Fruit fly (Drosophila melanogaster) whole organism, embryonic: ENCODE measurements around the gene HIP-R.

Experiments
- Bteb2 ChIP-seq: fragments of 200-800 bp; sonication (Bioruptor generic); optimal IDR thresholded peaks from 2 replicates; lab custom pipeline; 2016; ENCODE audit warnings: missing biosample characterization, missing genetic modification characterization
- CG13123 ChIP-seq: fragments of 200-800 bp; sonication (Bioruptor generic); optimal IDR thresholded peaks from 2 replicates; lab custom pipeline; 2016; ENCODE audit warnings: missing biosample characterization, missing genetic modification characterization
- CG13775 ChIP-seq: fragments of 200-800 bp; sonication (Bioruptor generic); optimal IDR thresholded peaks from 3 replicates; lab custom pipeline; 2017; ENCODE audit warnings: missing biosample characterization, mild to moderate bottlenecking, missing genetic modification characterization
- CG13894 ChIP-seq: fragments of 200-800 bp; sonication (Bioruptor generic); optimal IDR thresholded peaks from 3 replicates; lab custom pipeline; 2018; ENCODE audit warnings: missing biosample characterization, mild to moderate bottlenecking, missing genetic modification characterization, moderate library complexity
- CG15479 ChIP-seq: fragments of 200-800 bp; sonication (Bioruptor generic); optimal IDR thresholded peaks from 3 replicates; lab custom pipeline; 2019; ENCODE audit warnings: missing biosample characterization, mild to moderate bottlenecking, missing genetic modification characterization, moderate library complexity
- CG15696 ChIP-seq: fragments of 200-800 bp; sonication (Bioruptor generic); optimal IDR thresholded peaks from 2 replicates; lab custom pipeline; 2019; ENCODE audit warnings: missing biosample characterization, mild to moderate bottlenecking, missing genetic modification characterization, moderate library complexity
- CG1647 ChIP-seq: fragments of 200-800 bp; sonication (Bioruptor generic); optimal IDR thresholded peaks from 3 replicates; lab custom pipeline; 2016; ENCODE audit warnings: missing biosample characterization, missing genetic modification characterization
- CG17359 ChIP-seq: fragments of 200-800 bp; sonication (Bioruptor generic); optimal IDR thresholded peaks from 3 replicates; lab custom pipeline; 2018; ENCODE audit warnings: missing biosample characterization, mild to moderate bottlenecking, missing genetic modification characterization, moderate library complexity
- CG1832 ChIP-seq: fragments of 200-800 bp; sonication (Bioruptor generic); optimal IDR thresholded peaks from 2 replicates; lab custom pipeline; 2017; ENCODE audit warnings: missing biosample characterization, mild to moderate bottlenecking, missing genetic modification characterization, inconsistent platforms
- CG31224 ChIP-seq: fragments of 200-800 bp; sonication (Bioruptor generic); IDR thresholded peaks from 2 replicates; pipeline ENCODE4 v1.3.6; 2022; ENCODE audit warnings: missing biosample characterization, missing genetic modification characterization
- CG31365 ChIP-seq: fragments of 200-800 bp; sonication (Bioruptor generic); optimal IDR thresholded peaks from 2 replicates; lab custom pipeline; 2018; ENCODE audit warnings: missing biosample characterization, mild to moderate bottlenecking, missing genetic modification characterization
- CG32532 ChIP-seq: fragments of 200-800 bp; sonication (Bioruptor generic); IDR thresholded peaks from 2 replicates; pipeline ENCODE4 v1.3.6; 2022; ENCODE audit warnings: missing biosample characterization, missing genetic modification characterization
- CG33213 ChIP-seq: fragments of 200-800 bp; sonication (Bioruptor generic); optimal IDR thresholded peaks from 3 replicates; lab custom pipeline; 2016; ENCODE audit warnings: missing biosample characterization, missing genetic modification characterization
- CG42726 ChIP-seq: fragments of 200-800 bp; sonication (Bioruptor generic); IDR thresholded peaks from 2 replicates; pipeline ENCODE4 v1.3.6; 2022; ENCODE audit warnings: missing biosample characterization, missing genetic modification characterization; ENCODE audit not compliant: partially characterized antibody
- CG4424 ChIP-seq: fragments of 200-800 bp; sonication (Bioruptor generic); optimal IDR thresholded peaks from 3 replicates; lab custom pipeline; 2016; ENCODE audit warnings: missing biosample characterization, missing genetic modification characterization
- CG4854 ChIP-seq: fragments of 200-800 bp; sonication (Bioruptor generic); optimal IDR thresholded peaks from 2 replicates; lab custom pipeline; 2016; ENCODE audit warnings: missing biosample characterization, missing genetic modification characterization, inconsistent platforms
- CG6854 ChIP-seq: fragments of 200-800 bp; sonication (Bioruptor generic); optimal IDR thresholded peaks from 3 replicates; lab custom pipeline; 2017; ENCODE audit warnings: missing biosample characterization, mild to moderate bottlenecking, missing genetic modification characterization
- CG7987 ChIP-seq: fragments of 200-800 bp; sonication (Bioruptor generic); optimal IDR thresholded peaks from 2 replicates; lab custom pipeline; 2018; ENCODE audit warnings: missing biosample characterization, mild to moderate bottlenecking, missing genetic modification characterization, moderate library complexity
- CG9932 ChIP-seq: fragments of 200-800 bp; sonication (Bioruptor generic); IDR thresholded peaks from 2 replicates; pipeline ENCODE4 v1.3.6; 2022; ENCODE audit warnings: missing biosample characterization, missing genetic modification characterization
- D ChIP-seq, 2 experiments: fragments of 200-800 bp in 1 of 2; fragments of >200 bp in 1 of 2; sonication (Bioruptor generic) in 1 of 2; optimal IDR thresholded peaks; 2 replicates in 1 of 2; 3 replicates in 1 of 2; lab custom pipeline; 2017; ENCODE audit warnings: mild to moderate bottlenecking in 1 of 2, missing biosample characterization in 1 of 2, missing genetic modification characterization in 1 of 2, missing genetic modification reagents in 1 of 2
- Dad ChIP-seq: fragments of 200-800 bp; sonication (Bioruptor generic); optimal IDR thresholded peaks from 3 replicates; lab custom pipeline; 2016; ENCODE audit warnings: missing biosample characterization, missing genetic modification characterization
- Dip3 ChIP-seq: fragments of 200-800 bp; sonication (Bioruptor generic); optimal IDR thresholded peaks from 3 replicates; lab custom pipeline; 2016; ENCODE audit warnings: missing biosample characterization, missing genetic modification characterization
- Ets65A ChIP-seq: fragments of 200-800 bp; sonication (Bioruptor generic); peaks from one replicate; lab custom pipeline; 2016; ENCODE audit warnings: missing biosample characterization, missing genetic modification characterization
- GATAe ChIP-seq: fragments of 200-800 bp; sonication (Bioruptor generic); conservative IDR thresholded peaks from 2 replicates; pipeline ENCODE4 v1.3.6; 2022; ENCODE audit warnings: missing biosample characterization, missing genetic modification characterization
- HLH4C ChIP-seq: fragments of 200-800 bp; sonication (Bioruptor generic); IDR thresholded peaks from 3 replicates; pipeline ENCODE4 v1.3.6; 2022; ENCODE audit warnings: missing biosample characterization, missing genetic modification characterization; ENCODE audit not compliant: partially characterized antibody
- HLHmδ ChIP-seq: fragments of 200-800 bp; sonication (Bioruptor generic); optimal IDR thresholded peaks from 2 replicates; lab custom pipeline; 2018; ENCODE audit warnings: missing biosample characterization, mild to moderate bottlenecking, missing genetic modification characterization, moderate library complexity
- MTF-1 ChIP-seq: fragments of 200-800 bp; sonication (Bioruptor generic); optimal IDR thresholded peaks from 2 replicates; lab custom pipeline; 2018; ENCODE audit warnings: missing biosample characterization, mild to moderate bottlenecking, missing genetic modification characterization, borderline replicate concordance
- NK7.1 ChIP-seq: fragments of 200-800 bp; sonication (Bioruptor generic); optimal IDR thresholded peaks from 3 replicates; lab custom pipeline; 2016; ENCODE audit warnings: missing biosample characterization, missing genetic modification characterization
- Xrp1 ChIP-seq: fragments of 200-800 bp; sonication (Bioruptor generic); IDR thresholded peaks from 2 replicates; pipeline ENCODE4 v1.3.6; 2022; ENCODE audit warnings: missing biosample characterization, missing genetic modification characterization
- abd-A ChIP-seq: fragments of 200-800 bp; sonication (Bioruptor generic); optimal IDR thresholded peaks from 3 replicates; lab custom pipeline; 2019; ENCODE audit warnings: missing biosample characterization, mild to moderate bottlenecking, missing genetic modification characterization, moderate library complexity
- cad ChIP-seq: fragments of >200 bp; optimal IDR thresholded peaks from 2 replicates; lab custom pipeline; 2017; ENCODE audit warnings: missing biosample characterization, missing genetic modification characterization
- danr ChIP-seq: fragments of 200-800 bp; sonication (Bioruptor generic); IDR thresholded peaks from 2 replicates; pipeline ENCODE4 v1.3.6; 2022; ENCODE audit warnings: missing biosample characterization, missing genetic modification characterization
- dmrt99B ChIP-seq: fragments of 200-800 bp; sonication (Bioruptor generic); optimal IDR thresholded peaks from 2 replicates; lab custom pipeline; 2018; ENCODE audit warnings: missing biosample characterization, mild to moderate bottlenecking, missing genetic modification characterization, moderate library complexity
- gce ChIP-seq: fragments of 200-800 bp; sonication (Bioruptor generic); IDR thresholded peaks from 3 replicates; pipeline ENCODE4 v1.3.6; 2022; ENCODE audit warnings: missing biosample characterization, missing genetic modification characterization
- hb ChIP-seq: fragments of 200-800 bp; sonication (Bioruptor generic); IDR thresholded peaks from 3 replicates; pipeline ENCODE4 v1.3.6; 2022; ENCODE audit warnings: missing biosample characterization, missing genetic modification characterization; ENCODE audit not compliant: partially characterized antibody
- pan ChIP-seq, 4 experiments: fragments of >200 bp in 3 of 4; fragments of 200-800 bp in 1 of 4; sonication (Bioruptor generic) in 1 of 4; optimal IDR thresholded peaks in 3 of 4; IDR thresholded peaks in 1 of 4; 2 replicates each; pipeline versions ENCODE4 v1.3.6 to Lab custom; 2017 to 2022; ENCODE audit warnings: missing biosample characterization in 2 of 4, missing genetic modification characterization in 2 of 4, mixed read lengths in 1 of 4
- peb ChIP-seq: fragments of 200-800 bp; sonication (Bioruptor generic); IDR thresholded peaks from 2 replicates; pipeline ENCODE4 v1.3.6; 2022; ENCODE audit warnings: missing biosample characterization, missing genetic modification characterization
- run ChIP-seq: fragments of 200-800 bp; sonication (Bioruptor generic); optimal IDR thresholded peaks from 3 replicates; lab custom pipeline; 2018; ENCODE audit warnings: missing biosample characterization, mild to moderate bottlenecking, missing genetic modification characterization
- sd ChIP-seq: fragments of 200-800 bp; sonication (Bioruptor generic); optimal IDR thresholded peaks from 3 replicates; lab custom pipeline; 2018; ENCODE audit warnings: missing biosample characterization, mild to moderate bottlenecking, missing genetic modification characterization, moderate library complexity
- seq ChIP-seq: fragments of 200-800 bp; sonication (Bioruptor generic); IDR thresholded peaks from 2 replicates; pipeline ENCODE4 v1.3.6; 2022; ENCODE audit warnings: missing biosample characterization, missing genetic modification characterization
- shn ChIP-seq: fragments of 200-800 bp; sonication (Bioruptor generic); optimal IDR thresholded peaks from 3 replicates; lab custom pipeline; 2016; ENCODE audit warnings: missing biosample characterization, missing genetic modification characterization
- sqz ChIP-seq: fragments of 200-800 bp; sonication (Bioruptor generic); optimal IDR thresholded peaks from 3 replicates; lab custom pipeline; 2018; ENCODE audit warnings: missing biosample characterization, mild to moderate bottlenecking, missing genetic modification characterization
- toy ChIP-seq: fragments of 200-800 bp; sonication (Bioruptor generic); IDR thresholded peaks from 2 replicates; pipeline ENCODE4 v1.3.6; 2022; ENCODE audit warnings: missing biosample characterization, missing genetic modification characterization
- tx ChIP-seq: fragments of 200-800 bp; sonication (Bioruptor generic); optimal IDR thresholded peaks from 2 replicates; lab custom pipeline; 2016; ENCODE audit warnings: missing biosample characterization, missing genetic modification characterization
- vnd ChIP-seq: fragments of 200-800 bp; sonication (Bioruptor generic); IDR thresholded peaks from 3 replicates; pipeline ENCODE4 v1.3.6; 2022; ENCODE audit warnings: missing biosample characterization, missing genetic modification characterization; ENCODE audit not compliant: partially characterized antibody

HIP-R gene

dm6 chrX:3740725-3741440, 48.9 kb upstream of the HIP-R start (continued):
- TF ChIP-seq CG15696 (tag; lab: Kevin White, UChicago) (no peak), Bteb2 (GFP tag; lab: Kevin White, UChicago) (no peak), CG31365 (tag; lab: Kevin White, UChicago) (peak; percentile 43), CG4854 (no peak), abd-A (tag; lab: Kevin White, UChicago) (peak; percentile 97), MTF-1 (GFP tag; lab: Kevin White, UChicago) (no peak), Xrp1 (GFP tag; lab: Robert Waterston, UW) (0 out of 2 replicates have a peak, but pooled peaks have one; percentile 7), sqz (GFP tag; lab: Kevin White, UChicago) (peak; percentile 97), CG32532 (GFP tag; lab: Robert Waterston, UW) (no peak; the same call in 1 of the 2 replicates), D (optimal IDR thresholded peaks at IDR 0.05; lab: Kevin White, UChicago) (peak; percentile 10), D (GFP tag; optimal IDR thresholded peaks at IDR 0.05; lab: Kevin White, UChicago) (no peak), NK7.1 (GFP tag; lab: Kevin White, UChicago) (no peak), tx (GFP tag; lab: Kevin White, UChicago) (no peak), cad (peak; percentile 51), hb (GFP tag; lab: Robert Waterston, UW) (no peak), CG9932 (GFP tag; lab: Robert Waterston, UW) (no peak), CG33213 (GFP tag; lab: Kevin White, UChicago) (no peak), Dip3 (GFP tag; lab: Kevin White, UChicago) (peak; percentile 55), CG4424 (GFP tag; lab: Kevin White, UChicago) (peak; percentile 46), CG13775 (GFP tag; lab: Kevin White, UChicago) (no peak), CG13894 (peak; percentile 72), shn (no peak), pan (optimal IDR thresholded peaks at IDR 0.05; lab: Kevin White, UChicago) (no peak), pan (GFP tag; optimal IDR thresholded peaks at IDR 0.05 in 1 of 2, IDR thresholded peaks at IDR 0.05 in 1 of 2) (peak in 1 of 2 experiments; percentile 20), Dad (GFP tag; lab: Kevin White, UChicago) (no peak), HLH4C (GFP tag; lab: Robert Waterston, UW) (peak; percentile 57; the same call in 1 of the 3 replicates), CG1832 (GFP tag; lab: Kevin White, UChicago) (peak; percentile 92)

DNA sequence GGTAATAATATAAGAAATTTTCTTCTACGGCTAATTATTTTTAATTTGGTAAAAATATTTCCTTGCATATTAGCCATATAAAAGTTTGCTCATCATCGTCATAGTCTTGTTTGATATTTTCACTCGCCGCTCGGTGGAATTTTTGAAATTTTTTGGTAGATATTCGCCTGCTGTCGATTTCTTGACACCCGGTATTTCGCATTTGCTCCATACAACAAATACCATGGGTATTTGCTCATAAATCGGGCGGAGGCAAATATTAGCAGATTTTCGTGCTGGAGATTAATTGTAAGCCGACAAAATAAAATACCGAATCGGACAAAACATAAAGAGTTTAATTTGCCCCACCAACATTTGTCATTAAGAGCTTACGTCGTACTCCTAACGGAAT, 48.2 kb upstream of the HIP-R start:
- TF ChIP-seq sd (peak; percentile 99), HLHmδ (GFP tag; lab: Kevin White, UChicago) (peak; percentile 21), CG31224 (GFP tag; lab: Robert Waterston, UW) (peak; percentile 99), dmrt99B (tag; lab: Kevin White, UChicago) (no peak)

DNA sequence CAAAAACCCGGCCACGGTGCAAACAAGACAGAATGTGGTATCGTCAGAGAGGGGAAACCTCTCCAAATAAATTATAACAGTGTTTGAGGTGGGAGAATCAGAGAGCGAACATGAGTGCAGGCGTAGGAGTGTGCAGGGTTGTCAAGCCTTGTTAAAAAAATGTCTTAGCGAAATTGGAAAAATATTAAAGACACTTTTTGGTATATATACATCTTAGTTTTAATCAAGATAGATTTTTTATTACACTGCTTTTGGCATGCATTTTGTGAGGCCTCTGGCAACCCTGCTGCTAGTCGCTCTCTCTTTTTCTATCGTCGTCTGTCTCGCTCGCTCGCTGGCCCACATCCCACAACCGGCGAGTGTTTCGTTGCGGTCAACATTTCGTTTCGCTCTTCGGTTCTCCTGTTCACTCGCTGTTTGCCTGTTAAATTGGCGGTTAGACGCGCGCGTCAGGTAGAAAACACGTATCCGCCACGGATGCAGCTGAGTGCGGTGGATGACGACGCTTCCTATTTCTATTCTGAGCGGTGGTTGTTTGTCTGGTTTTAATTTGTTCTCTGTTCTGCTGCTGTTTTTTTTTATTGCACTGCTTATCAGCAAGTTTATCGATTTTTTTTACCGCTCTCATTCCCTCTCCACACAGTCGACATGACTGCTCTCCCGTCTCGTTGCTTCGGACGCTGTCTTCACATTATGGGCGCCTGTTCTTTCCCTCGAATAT, 47.6 kb upstream of the HIP-R start:
- peak; percentile 99 for TF ChIP-seq CG13123 (GFP tag; lab: Kevin White, UChicago)
- peak; percentile 84 for TF ChIP-seq CG15479 (GFP tag; lab: Kevin White, UChicago)
- peak; percentile 100 for TF ChIP-seq gce
- no peak for TF ChIP-seq CG42726 (GFP tag; lab: Robert Waterston, UW)
- peak; percentile 100 for TF ChIP-seq CG17359
- TF ChIP-seq danr = peak; percentile 99
- TF ChIP-seq GATAe = peak; percentile 98
- peak; percentile 99 for TF ChIP-seq run (tag; lab: Kevin White, UChicago)
- TF ChIP-seq CG1647 (GFP tag; lab: Kevin White, UChicago) = peak; percentile 99
- peak; percentile 100 for TF ChIP-seq Ets65A (GFP tag; lab: Kevin White, UChicago)
- TF ChIP-seq seq (GFP tag; lab: Robert Waterston, UW) = peak; percentile 99
- peak; percentile 99 for TF ChIP-seq peb (GFP tag; lab: Robert Waterston, UW)
- no peak for TF ChIP-seq vnd (GFP tag; lab: Robert Waterston, UW)
- peak; percentile 95 for TF ChIP-seq CG7987 (GFP tag; lab: Kevin White, UChicago)
- TF ChIP-seq CG6854 = peak; percentile 100
- peak; percentile 99 for TF ChIP-seq toy (GFP tag; lab: Robert Waterston, UW)
